Fruit fly (Drosophila melanogaster) S2 (cell line): ENCODE data around the gene nAChRalpha6.

Experiments
- CG8478 ChIP-seq: fragments of >200 bp; optimal IDR thresholded peaks from 2 replicates; lab custom pipeline; 2018
- CTCF ChIP-seq, 2 experiments: fragments of >200 bp; optimal IDR thresholded peaks; 2 replicates each; lab custom pipeline; 2018

The nAChRalpha6 gene

DNA sequence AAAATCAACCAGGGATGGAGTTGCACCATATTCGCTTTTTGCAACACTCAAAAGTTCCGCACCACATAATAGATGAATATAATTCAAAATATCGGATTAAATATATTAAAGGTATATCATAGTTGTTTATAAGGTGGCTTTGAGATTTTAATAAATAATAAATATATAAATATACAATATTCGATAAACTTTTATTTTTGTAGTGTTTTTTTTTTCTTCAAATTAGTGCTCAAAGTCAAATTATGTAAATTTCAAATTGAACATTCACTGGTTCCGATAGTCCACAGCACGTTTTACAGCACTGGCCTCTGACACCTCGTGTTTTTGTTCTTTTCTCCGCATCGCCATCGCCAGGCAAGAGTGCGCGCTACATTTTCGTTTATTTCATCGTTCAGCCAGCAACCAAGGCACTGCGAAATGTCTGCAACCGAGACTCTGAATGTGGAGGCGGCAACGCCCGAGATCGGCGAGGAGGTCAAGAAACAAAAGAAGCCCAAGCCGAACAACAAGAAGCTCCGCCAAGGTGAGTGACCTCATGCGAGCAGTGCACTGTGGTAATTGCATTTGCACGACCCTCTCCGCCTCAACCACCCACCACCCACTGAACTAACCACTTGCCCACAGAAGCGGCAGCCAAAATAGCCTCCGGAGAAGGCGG is 122.7 kb downstream of the nAChRalpha6 start, which contains the start of the genes Taf11 and und:
TSS of gene Taf11 (minus strand) at position 51 of the 658 bp plus-strand sequence.
TSS of gene und (plus strand) at position 158 of the 658 bp plus-strand sequence.
- no peak for TF ChIP-seq CTCF (optimal IDR thresholded peaks at IDR 0.05; lab: Kevin White, UChicago)
- TF ChIP-seq CG8478 (lab: Kevin White, UChicago): no peak

DNA sequence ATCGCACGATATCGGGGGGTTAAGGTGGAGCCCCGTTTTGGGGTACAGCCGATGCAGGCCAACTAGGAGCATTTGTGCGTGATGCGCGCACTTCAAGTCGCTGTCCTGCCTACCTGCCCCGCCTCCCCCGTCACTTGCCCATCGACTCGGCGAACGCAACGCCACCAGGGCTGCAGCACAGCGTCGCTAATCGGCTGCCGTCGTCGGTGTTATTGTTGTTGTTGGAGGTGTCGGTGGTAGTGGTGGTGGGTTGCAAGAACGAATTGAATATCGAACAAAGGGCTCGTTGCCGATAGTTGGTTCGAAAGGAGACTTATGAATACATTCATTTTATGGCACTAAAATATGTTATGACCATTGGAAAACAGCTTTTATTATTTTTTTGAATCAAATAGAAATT is 127.2 kb downstream of the nAChRalpha6 start:
- TF ChIP-seq CG8478 (lab: Kevin White, UChicago) (no peak), CTCF (optimal IDR thresholded peaks at IDR 0.05; lab: Kevin White, UChicago) (no peak)

DNA sequence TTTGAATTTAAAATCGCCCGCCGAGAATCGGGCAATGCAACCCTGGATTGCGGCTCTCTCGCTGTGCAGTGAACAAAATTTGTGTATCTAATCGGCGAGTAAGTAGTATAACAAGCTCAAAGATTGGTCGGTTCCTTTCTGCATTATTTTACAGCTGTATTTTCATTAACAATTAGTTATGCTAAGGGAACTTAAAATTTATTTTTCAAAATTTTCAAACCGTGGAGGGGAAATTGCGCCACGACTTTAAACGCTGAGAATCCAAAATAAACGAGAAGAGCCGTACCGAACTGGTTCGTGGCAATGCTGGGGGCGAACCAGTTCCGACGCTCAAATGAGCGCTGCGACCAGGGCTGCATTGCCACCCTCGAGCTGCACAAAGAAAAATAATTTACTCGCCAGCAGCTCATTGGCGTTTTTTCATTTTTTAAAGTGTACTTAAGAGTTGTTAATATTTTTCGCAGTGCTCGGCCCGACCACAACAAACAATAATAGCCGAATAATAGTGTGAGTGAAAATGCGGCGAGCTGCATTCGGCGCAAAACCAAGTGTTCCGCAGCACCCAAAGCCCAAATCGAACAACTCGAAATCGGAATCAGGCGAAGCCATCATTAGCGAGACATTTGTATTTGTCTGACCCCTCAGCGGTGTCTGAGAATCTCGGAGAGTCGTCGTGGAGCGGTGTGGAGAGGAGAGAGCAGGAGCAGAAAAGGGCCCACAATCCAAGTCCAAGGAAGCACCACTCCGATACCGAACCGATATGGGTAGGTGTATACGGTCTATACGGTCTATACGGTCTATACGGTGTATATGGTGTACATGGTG is 127.8 kb downstream of the nAChRalpha6 start, which contains the start of gene zf30C:
TSS of gene zf30C (plus strand) at position 353 of the 825 bp plus-strand sequence.
- no peak for TF ChIP-seq CG8478 (lab: Kevin White, UChicago)
- TF ChIP-seq CTCF (optimal IDR thresholded peaks at IDR 0.05; lab: Kevin White, UChicago): no peak

DNA sequence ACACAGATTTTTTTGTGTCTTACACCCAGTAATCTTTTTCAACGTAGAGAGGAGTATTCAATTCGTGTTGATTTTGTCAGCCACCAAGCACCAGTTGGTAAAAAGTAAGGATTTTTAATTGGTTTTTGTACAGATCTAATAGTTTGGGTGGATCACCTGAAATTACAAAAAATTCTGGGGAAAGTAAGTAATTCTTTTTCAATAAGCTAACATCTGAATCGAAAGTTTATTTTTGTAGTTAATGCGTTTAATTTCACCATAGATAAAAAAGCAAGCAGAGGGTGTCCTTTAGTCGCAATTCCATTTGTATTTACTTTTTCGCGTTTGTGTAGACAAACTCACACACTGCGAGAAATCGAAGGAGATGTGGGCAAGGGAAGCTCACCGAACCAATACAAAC is 131.2 kb downstream of the nAChRalpha6 start:
- no peak for TF ChIP-seq CG8478 (lab: Kevin White, UChicago)
- TF ChIP-seq CTCF (optimal IDR thresholded peaks at IDR 0.05; lab: Kevin White, UChicago): no peak

DNA sequence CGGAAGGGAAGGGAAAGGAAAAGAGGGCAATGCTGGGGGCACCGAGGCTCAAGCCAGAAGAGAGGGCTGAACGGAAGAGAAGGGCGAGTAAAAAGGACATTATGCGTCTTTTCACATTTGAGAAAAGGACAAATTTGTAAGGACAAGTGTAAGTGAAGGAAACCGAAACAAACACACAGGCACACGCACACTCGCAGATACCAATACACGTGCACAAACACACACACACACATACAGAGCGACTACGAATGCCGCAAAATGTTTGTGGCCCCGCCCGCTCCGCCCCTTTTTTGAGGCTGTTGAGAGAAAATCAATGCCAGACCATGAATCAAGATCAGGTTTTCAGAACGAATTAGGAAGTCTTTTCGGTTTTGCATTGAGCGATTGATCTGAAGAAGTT is 132.7 kb downstream of the nAChRalpha6 start:
- TF ChIP-seq CG8478 (lab: Kevin White, UChicago) (no peak), CTCF (optimal IDR thresholded peaks at IDR 0.05; lab: Kevin White, UChicago) (no peak)

DNA sequence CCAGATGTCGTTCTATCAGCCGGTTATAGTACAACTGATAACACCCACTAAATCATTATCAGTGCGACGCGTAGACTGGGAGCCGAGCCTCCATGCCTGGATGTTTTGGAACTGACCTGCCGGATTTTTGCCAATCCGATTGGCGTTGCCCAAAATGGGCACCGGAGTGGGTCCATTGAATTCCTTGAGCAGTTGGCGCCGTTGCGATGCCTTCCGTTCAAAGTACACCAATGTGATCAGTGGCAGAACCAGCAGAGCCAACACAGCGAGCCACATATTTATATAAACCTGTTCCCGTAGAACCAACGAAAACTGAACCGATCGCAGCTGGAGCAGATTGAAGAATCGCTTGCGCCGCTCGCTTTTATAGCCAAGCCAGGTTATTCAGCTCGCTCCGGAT is 136.3 kb downstream of the nAChRalpha6 start, which contains the start of gene Cyp4e3:
TSS of gene Cyp4e3 (minus strand) at position 327 of the 400 bp plus-strand sequence.
- TF ChIP-seq CTCF (optimal IDR thresholded peaks at IDR 0.05; lab: Kevin White, UChicago): no peak
- no peak for TF ChIP-seq CG8478 (lab: Kevin White, UChicago)

DNA sequence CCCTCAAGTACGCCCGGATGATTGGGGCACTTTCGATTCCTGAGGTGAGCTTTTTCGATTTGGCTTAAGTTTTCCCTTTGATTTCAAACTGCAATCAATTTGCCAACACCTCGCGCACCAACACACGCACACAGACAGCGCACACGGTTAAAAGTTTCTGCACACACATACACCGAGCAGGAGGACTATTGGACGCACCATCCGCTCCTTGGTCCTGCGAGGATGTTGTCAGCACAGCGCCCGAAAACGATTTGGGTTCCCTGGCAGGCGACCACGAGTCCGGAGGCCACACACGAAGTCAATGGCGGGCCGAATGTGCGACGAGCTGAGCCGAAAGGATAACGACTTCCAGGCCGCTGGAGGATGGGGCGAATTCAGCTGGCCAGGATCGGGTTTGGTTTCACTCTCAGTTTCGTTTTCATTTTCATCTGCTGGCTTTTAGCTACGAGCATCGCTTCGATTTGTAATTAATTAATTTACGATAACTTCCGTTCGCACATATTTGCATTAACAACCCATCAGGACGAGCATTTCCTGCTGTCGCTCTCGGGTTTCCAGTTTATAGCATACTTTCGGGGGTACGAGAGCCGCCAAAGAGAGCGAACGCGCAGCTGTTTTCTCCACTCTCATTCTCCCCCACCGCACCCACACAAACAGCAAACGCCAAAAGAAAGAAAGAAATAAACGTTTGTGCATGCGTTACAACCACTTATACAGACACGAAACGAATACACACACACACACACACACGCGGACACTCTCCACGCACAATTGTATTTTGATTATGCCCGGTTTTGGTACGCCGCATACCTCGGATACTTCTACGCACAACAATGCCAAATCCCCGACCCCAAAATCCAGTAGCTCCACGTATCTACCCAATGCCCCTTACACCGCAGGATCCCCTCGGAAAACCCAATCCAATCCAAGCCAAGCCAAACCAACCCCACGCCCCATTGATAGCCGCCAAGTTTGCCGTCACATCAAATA is 139.5 kb downstream of the nAChRalpha6 start, which contains the start of gene Nckx30C:
TSS of gene Nckx30C (minus strand) at position 260 of the 990 bp plus-strand sequence.
- TF ChIP-seq CTCF (optimal IDR thresholded peaks at IDR 0.05; lab: Kevin White, UChicago): no peak
- TF ChIP-seq CG8478 (lab: Kevin White, UChicago): no peak

DNA sequence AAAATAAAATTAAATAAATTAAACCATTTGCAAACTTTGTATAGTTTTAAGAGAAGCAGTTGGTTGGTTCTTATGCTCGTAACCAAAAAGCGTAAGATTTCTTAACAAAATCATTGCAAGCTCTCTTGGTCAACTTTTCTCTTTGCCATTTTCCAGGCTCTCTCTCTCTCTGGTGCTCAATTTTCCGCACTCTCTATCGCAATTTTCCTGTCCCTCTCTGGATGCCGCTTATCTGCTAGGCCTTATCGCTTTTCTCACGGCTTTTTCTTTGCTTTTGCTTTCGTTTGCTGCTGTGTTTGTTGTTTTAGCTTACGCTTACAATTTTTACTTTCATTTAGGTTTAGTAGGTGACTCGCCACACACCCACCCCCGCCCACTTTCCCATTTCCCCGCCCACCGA is 141.4 kb downstream of the nAChRalpha6 start:
- TF ChIP-seq CTCF (optimal IDR thresholded peaks at IDR 0.05; lab: Kevin White, UChicago) (no peak), CG8478 (lab: Kevin White, UChicago) (no peak)

DNA sequence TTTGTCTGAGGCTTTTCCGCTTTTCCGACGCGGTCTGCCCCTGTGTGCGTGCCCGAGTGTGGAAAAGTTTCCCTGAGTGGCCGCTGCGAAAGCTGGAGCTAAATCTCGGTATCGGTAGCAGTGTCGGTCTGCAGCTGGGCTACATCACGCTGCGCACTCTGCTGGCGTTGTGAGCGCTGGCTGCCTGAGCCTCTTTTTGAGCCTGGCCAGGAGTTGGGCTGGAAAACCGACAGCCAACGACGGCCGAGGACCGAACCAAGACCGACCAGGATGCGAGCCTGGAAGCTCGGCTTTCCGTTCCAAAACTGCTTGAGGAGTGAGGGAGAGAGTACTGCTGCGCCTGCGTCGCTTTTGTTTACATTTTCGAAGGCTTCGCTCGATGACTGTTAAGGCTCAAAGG is 142.2 kb downstream of the nAChRalpha6 start:
- TF ChIP-seq CG8478 (lab: Kevin White, UChicago) (no peak), CTCF (optimal IDR thresholded peaks at IDR 0.05; lab: Kevin White, UChicago) (no peak)
